Worm (Caenorhabditis elegans): ENCODE measurements around the gene D2024.4.

D2024.4 gene

DNA sequence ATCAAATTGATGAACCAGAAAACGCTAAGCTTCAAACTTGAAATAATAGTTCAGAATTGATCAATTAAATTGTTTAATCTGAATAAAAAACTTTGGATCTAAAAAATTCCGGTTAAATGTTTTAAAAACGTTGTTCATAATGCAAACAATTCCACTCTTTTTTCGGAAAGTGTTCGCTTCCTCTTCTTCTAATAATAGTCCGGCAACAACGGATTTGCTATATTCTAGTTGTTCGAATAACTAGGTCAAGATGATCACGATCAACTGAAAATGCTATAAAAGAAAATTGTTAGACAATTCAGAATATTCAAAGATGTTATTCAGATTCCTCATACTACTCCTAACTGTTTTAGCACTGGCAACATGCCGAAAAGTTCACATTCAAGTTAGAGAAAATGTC, at the start of gene D2024.4:
D2024.4 (plus strand) TSS at position 301 of the 400 bp plus-strand sequence.
- TF ChIP-seq efl-1 (optimal IDR thresholded peaks at IDR 0.05) (no peak), efl-1 (GFP tag; optimal IDR thresholded peaks at IDR 0.05 in 1 of 2) (peak in 1 of 2 experiments; percentile 61), mef-2 (tag; optimal IDR thresholded peaks at IDR 0.05) (no peak)

ce11 chrIV:7182818-7183217, 48.2 kb upstream of the D2024.4 start:
- TF ChIP-seq hlh-17 (GFP tag; optimal IDR thresholded peaks at IDR 0.05; ENCODE audit: borderline replicate concordance) (no peak), pax-3 (tag; optimal IDR thresholded peaks at IDR 0.05) (no peak), zag-1 (tag; optimal IDR thresholded peaks at IDR 0.05) (no peak), nhr-90 (tag; optimal IDR thresholded peaks at IDR 0.05; ENCODE audit: poor library complexity) (no peak), nhr-71 (tag; optimal IDR thresholded peaks at IDR 0.05) (no peak), ceh-63 (GFP tag; optimal IDR thresholded peaks at IDR 0.05) (no peak), lin-39 (tag; optimal IDR thresholded peaks at IDR 0.05) (no peak), aha-1 (tag; optimal IDR thresholded peaks at IDR 0.05) (no peak), pqm-1 (tag; optimal IDR thresholded peaks at IDR 0.05) (no peak), snu-23 (GFP tag; optimal IDR thresholded peaks at IDR 0.05) (no peak), C34B4.2 (tag; optimal IDR thresholded peaks at IDR 0.05) (no peak), elt-3 (tag; optimal IDR thresholded peaks at IDR 0.05) (no peak), snpc-4 (tag; optimal IDR thresholded peaks at IDR 0.05) (no peak), tbx-2 (tag; optimal IDR thresholded peaks at IDR 0.05) (no peak), ces-1 (GFP tag; optimal IDR thresholded peaks at IDR 0.05) (no peak), hpl-2 (GFP tag; optimal IDR thresholded peaks at IDR 0.05) (no peak), xbp-1 (tag; optimal IDR thresholded peaks at IDR 0.05) (no peak), ztf-11 (tag; optimal IDR thresholded peaks at IDR 0.05) (no peak)

DNA sequence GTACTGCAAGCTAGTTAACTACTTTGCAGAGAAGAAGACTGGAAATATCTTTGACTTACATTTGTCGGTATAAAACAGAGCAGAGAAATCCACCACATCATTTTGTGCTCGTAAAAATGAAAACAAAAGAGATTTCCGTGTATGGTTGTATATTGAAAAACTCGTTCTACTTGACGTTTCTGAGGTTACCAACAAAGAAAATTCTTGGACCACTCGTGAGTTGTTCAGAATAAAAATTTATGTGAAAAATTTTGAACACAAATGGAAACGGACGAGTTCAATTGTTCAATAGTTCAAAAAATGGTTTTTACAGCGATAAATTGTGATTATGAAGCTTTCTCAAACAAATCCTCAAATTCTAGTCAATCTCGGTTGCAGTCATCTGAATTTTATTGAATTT, 46.4 kb upstream of the D2024.4 start, which contains the start of gene clec-179:
clec-179 (minus strand) TSS at position 101 of the 400 bp plus-strand sequence.
- TF ChIP-seq unc-98 (GFP tag; IDR thresholded peaks at IDR 0.05), result no peak
- no peak for TF ChIP-seq ztf-11 (tag; optimal IDR thresholded peaks at IDR 0.05)
- TF ChIP-seq nhr-47 (tag; optimal IDR thresholded peaks at IDR 0.05), result no peak
- TF ChIP-seq lin-14 (GFP tag; optimal IDR thresholded peaks at IDR 0.05), result no peak
- TF ChIP-seq blmp-1 (tag; optimal IDR thresholded peaks at IDR 0.05), result no peak
- no peak for TF ChIP-seq lin-15B (tag; optimal IDR thresholded peaks at IDR 0.05)
- no peak for TF ChIP-seq dsc-1 (tag; optimal IDR thresholded peaks at IDR 0.05)
- no peak for TF ChIP-seq pax-3 (tag; optimal IDR thresholded peaks at IDR 0.05)
- TF ChIP-seq unc-130 (tag; optimal IDR thresholded peaks at IDR 0.05), result no peak
- TF ChIP-seq rnt-1 (tag; optimal IDR thresholded peaks at IDR 0.05), result no peak
- no peak for TF ChIP-seq unc-86 (tag; optimal IDR thresholded peaks at IDR 0.05)
- TF ChIP-seq aha-1 (tag; optimal IDR thresholded peaks at IDR 0.05), result no peak
- no peak for TF ChIP-seq hpl-2 (GFP tag; optimal IDR thresholded peaks at IDR 0.05)
- TF ChIP-seq dpl-1 (GFP tag; optimal IDR thresholded peaks at IDR 0.05), result no peak

DNA sequence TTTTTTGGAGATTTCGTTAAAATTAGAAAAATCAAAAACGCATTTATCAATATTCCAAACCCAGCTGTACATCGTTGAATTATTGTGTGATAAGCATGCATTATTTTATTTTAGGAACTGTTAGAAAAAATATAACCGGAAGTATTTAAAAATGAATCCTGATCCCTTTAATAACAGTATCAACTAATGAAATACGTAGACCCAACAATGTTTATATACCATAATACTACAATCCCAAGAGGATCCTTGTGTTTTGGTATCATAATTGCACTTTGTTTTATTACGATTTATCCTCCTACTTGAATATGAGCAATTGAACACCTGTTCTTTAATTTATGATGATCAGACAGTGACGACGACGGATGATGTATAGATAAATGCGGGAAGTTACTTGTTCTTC, 44.3 kb upstream of the D2024.4 start, which contains the start of gene str-249:
str-249 (minus strand) TSS at position 101 of the 400 bp plus-strand sequence.
- TF ChIP-seq rnt-1 (tag; optimal IDR thresholded peaks at IDR 0.05), result no peak
- no peak for TF ChIP-seq lin-35 (GFP tag; optimal IDR thresholded peaks at IDR 0.05)
- TF ChIP-seq tbx-2 (tag; optimal IDR thresholded peaks at IDR 0.05), result no peak
- no peak for TF ChIP-seq pax-3 (tag; optimal IDR thresholded peaks at IDR 0.05)
- no peak for TF ChIP-seq aly-2 (tag; optimal IDR thresholded peaks at IDR 0.05)

DNA sequence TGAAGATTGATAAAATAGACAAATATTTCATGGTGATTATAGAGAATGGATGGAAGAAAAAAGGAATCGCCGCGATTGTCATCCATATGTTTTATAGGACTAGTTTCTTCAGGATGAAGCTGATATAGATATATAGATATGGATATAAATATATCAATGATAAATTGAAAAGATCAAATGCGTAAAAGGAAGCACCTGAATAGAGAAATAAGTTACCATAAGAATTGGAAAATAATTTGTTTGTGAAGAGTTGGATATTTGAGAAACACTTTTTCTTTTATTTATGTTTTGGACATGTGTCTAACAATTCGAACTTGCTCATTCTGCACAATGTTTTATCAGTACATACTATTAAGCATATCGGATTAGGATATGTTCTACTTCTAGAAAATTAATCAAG, 43.0 kb upstream of the D2024.4 start, which contains the start of gene C42D4.13:
C42D4.13 (minus strand) TSS at position 101 of the 400 bp plus-strand sequence.
- TF ChIP-seq hlh-4 (tag; optimal IDR thresholded peaks at IDR 0.05) (no peak), ceh-82 (tag; optimal IDR thresholded peaks at IDR 0.05) (no peak), mab-9 (GFP tag; IDR thresholded peaks at IDR 0.05) (no peak), snu-23 (GFP tag; optimal IDR thresholded peaks at IDR 0.05) (no peak), nhr-85 (tag) (no peak), fkh-4 (tag; optimal IDR thresholded peaks at IDR 0.05; ENCODE audit: borderline replicate concordance) (no peak), zip-4 (GFP tag; optimal IDR thresholded peaks at IDR 0.05) (no peak), nhr-11 (tag; optimal IDR thresholded peaks at IDR 0.05) (no peak), snpc-4 (tag; optimal IDR thresholded peaks at IDR 0.05) (no peak), unc-86 (tag; optimal IDR thresholded peaks at IDR 0.05) (no peak), swsn-7 (tag; optimal IDR thresholded peaks at IDR 0.05) (no peak)

Measured in whole organism, L1 larva.